Fruit fly (Drosophila melanogaster): ENCODE measurements around the gene Hmgcr.

The Hmgcr gene

dm6 chr3R:23729632-23730471, 3.3 kb upstream of the Hmgcr start (continued):
- TF ChIP-seq Fer1 (GFP tag; optimal IDR thresholded peaks at IDR 0.05) (peak; percentile 26), dmrt99B (tag; optimal IDR thresholded peaks at IDR 0.05) (peak; percentile 19), Dref (GFP tag; IDR thresholded peaks at IDR 0.05) (no peak), D19B (GFP tag; optimal IDR thresholded peaks at IDR 0.05) (no peak), CG4854 (GFP tag; optimal IDR thresholded peaks at IDR 0.05) (no peak), MESR4 (GFP tag; optimal IDR thresholded peaks at IDR 0.05) (no peak), danr (GFP tag; IDR thresholded peaks at IDR 0.05) (no peak), CG12104 (GFP tag; optimal IDR thresholded peaks at IDR 0.05) (no peak), Taf1 (GFP tag; IDR thresholded peaks at IDR 0.05) (no peak), kay (GFP tag; optimal IDR thresholded peaks at IDR 0.05) (no peak), Hey (tag; optimal IDR thresholded peaks at IDR 0.05) (no peak), CG8359 (GFP tag; optimal IDR thresholded peaks at IDR 0.05; ENCODE audit: borderline replicate concordance) (no peak), grn (GFP tag; optimal IDR thresholded peaks at IDR 0.05) (peak; percentile 50), Myb (GFP tag; optimal IDR thresholded peaks at IDR 0.05) (no peak), CG34376 (GFP tag; optimal IDR thresholded peaks at IDR 0.05) (peak; percentile 96), HLH54F (GFP tag; optimal IDR thresholded peaks at IDR 0.05) (no peak), CG31441 (GFP tag; IDR thresholded peaks at IDR 0.05) (no peak), cas (GFP tag; IDR thresholded peaks at IDR 0.05) (no peak), CG11247 (GFP tag; IDR thresholded peaks at IDR 0.05) (no peak), Abd-B (GFP tag; optimal IDR thresholded peaks at IDR 0.05) (no peak), Elba2 (GFP tag; optimal IDR thresholded peaks at IDR 0.05) (no peak), jigr1 (GFP tag; IDR thresholded peaks at IDR 0.05) (no peak), sima (GFP tag; optimal IDR thresholded peaks at IDR 0.05) (no peak), CG14860 (GFP tag; IDR thresholded peaks at IDR 0.05; ENCODE audit: partially characterized antibody) (peak; percentile 63; the same call in 2 of the 3 replicates), ftz-f1 (GFP tag; optimal IDR thresholded peaks at IDR 0.05) (peak; percentile 44), CG10959 (GFP tag; IDR thresholded peaks at IDR 0.05) (no peak), ERR (GFP tag; optimal IDR thresholded peaks at IDR 0.05) (no peak), Rfx (GFP tag; IDR thresholded peaks at IDR 0.05) (peak; percentile 4; the same call in 1 of the 2 replicates), CG2116 (GFP tag; optimal IDR thresholded peaks at IDR 0.05) (no peak), CG9797 (GFP tag; optimal IDR thresholded peaks at IDR 0.05) (no peak), bbx (GFP tag; IDR thresholded peaks at IDR 0.05; ENCODE audit: partially characterized antibody) (peak; percentile 78), CG6813 (GFP tag; optimal IDR thresholded peaks at IDR 0.05) (no peak), CG10209 (GFP tag; optimal IDR thresholded peaks at IDR 0.05) (no peak), fd102C (GFP tag; optimal IDR thresholded peaks at IDR 0.05) (peak; percentile 16), CG14441 (GFP tag; IDR thresholded peaks at IDR 0.05) (no peak), Atf3 (GFP tag; optimal IDR thresholded peaks at IDR 0.05) (no peak), kah (GFP tag; optimal IDR thresholded peaks at IDR 0.05) (no peak), inv (GFP tag; IDR thresholded peaks at IDR 0.05; ENCODE audit: partially characterized antibody) (peak; percentile 45), CG4424 (GFP tag; optimal IDR thresholded peaks at IDR 0.05) (no peak), btn (GFP tag; optimal IDR thresholded peaks at IDR 0.05) (no peak), HLH3B (GFP tag; IDR thresholded peaks at IDR 0.05) (no peak), croc (GFP tag; conservative IDR thresholded peaks at IDR 0.05) (no peak), NFAT (GFP tag; IDR thresholded peaks at IDR 0.05) (0 out of 2 replicates have a peak, but pooled peaks have one; percentile 11), CG17568 (GFP tag; optimal IDR thresholded peaks at IDR 0.05) (no peak), ac (GFP tag; optimal IDR thresholded peaks at IDR 0.05) (no peak), exex (tag; optimal IDR thresholded peaks at IDR 0.05) (peak; percentile 45), CG13287 (GFP tag; IDR thresholded peaks at IDR 0.05; ENCODE audit: partially characterized antibody) (peak; percentile 50), CG7745 (tag; optimal IDR thresholded peaks at IDR 0.05) (no peak), yki (optimal IDR thresholded peaks at IDR 0.05) (no peak), Hr3 (GFP tag; optimal IDR thresholded peaks at IDR 0.05) (no peak)
